Worm (Caenorhabditis elegans): Measurements from ENCODE around the gene Y46G5A.22.

Y46G5A.22 gene

DNA sequence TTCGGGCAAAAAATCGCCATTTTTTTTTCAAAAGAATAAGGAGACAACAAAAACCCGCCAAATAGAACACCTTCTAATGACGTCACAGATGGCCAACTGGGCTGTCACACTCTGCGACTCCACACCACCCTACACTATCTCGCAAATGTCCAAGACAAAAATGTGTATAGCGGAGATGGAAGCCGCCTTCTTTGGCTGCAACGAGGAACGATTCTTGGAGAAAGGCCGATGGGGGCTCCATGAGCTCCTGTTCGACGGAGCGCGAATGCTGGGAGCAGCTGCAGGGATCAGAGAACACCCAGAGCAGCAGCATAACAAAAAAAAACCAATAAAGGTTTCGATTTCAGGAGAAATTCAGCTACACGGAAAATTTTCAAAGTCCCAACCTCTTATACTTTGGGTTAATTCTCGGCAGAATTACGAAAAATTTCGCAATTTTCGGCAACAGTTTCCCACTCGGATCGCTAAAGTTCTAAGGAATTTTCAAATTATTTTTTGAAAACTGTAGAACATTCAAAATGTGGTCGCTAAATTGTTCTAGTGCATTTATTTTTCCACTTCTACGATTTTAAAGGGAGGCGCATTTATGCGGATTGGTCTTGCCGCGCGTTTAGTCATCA lies 12.5 kb downstream of the Y46G5A.22 start (continued):
- TF ChIP-seq vab-7 (GFP tag; IDR thresholded peaks at IDR 0.05) (peak; percentile 49; the same call in 1 of the 2 replicates), ama-1 (optimal IDR thresholded peaks at IDR 0.05) (no peak), F44E2.7 (GFP tag; IDR thresholded peaks at IDR 0.05) (no peak), dve-1 (tag; optimal IDR thresholded peaks at IDR 0.05; ENCODE audit: insufficient read depth) (peak; percentile 5), fkh-10 (GFP tag; optimal IDR thresholded peaks at IDR 0.05) (peak; percentile 42), jun-1 (tag; optimal IDR thresholded peaks at IDR 0.05) (no peak), ceh-82 (tag; optimal IDR thresholded peaks at IDR 0.05) (no peak), tra-1 (GFP tag; IDR thresholded peaks at IDR 0.05) (no peak), pha-4 (GFP tag; IDR thresholded peaks at IDR 0.05) (no peak; the same call in 1 of the 2 replicates), pha-4 (tag; optimal IDR thresholded peaks at IDR 0.05) (no peak), lin-13 (GFP tag; optimal IDR thresholded peaks at IDR 0.05) (no peak), rbr-2 (tag; optimal IDR thresholded peaks at IDR 0.05) (peak; percentile 53), dpl-1 (GFP tag; optimal IDR thresholded peaks at IDR 0.05) (peak; percentile 22), nhr-76 (tag; optimal IDR thresholded peaks at IDR 0.05) (no peak), lim-7 (GFP tag; IDR thresholded peaks at IDR 0.05) (no peak), unc-130 (GFP tag; optimal IDR thresholded peaks at IDR 0.05) (no peak), ces-1 (GFP tag; optimal IDR thresholded peaks at IDR 0.05) (no peak), dmd-9 (GFP tag; IDR thresholded peaks at IDR 0.05) (no peak), mes-2 (tag; optimal IDR thresholded peaks at IDR 0.05; ENCODE audit: poor library complexity, severe bottlenecking) (peak; percentile 45), pqm-1 (tag; optimal IDR thresholded peaks at IDR 0.05) (no peak), dmd-8 (GFP tag; IDR thresholded peaks at IDR 0.05) (no peak), ZK546.5 (tag; optimal IDR thresholded peaks at IDR 0.05) (no peak), attf-4 (tag; optimal IDR thresholded peaks at IDR 0.05) (no peak), F49E8.2 (tag; optimal IDR thresholded peaks at IDR 0.05; ENCODE audit: borderline replicate concordance) (no peak), hif-1 (tag; optimal IDR thresholded peaks at IDR 0.05) (no peak), lin-29 (GFP tag; IDR thresholded peaks at IDR 0.05) (no peak), lin-39 (tag; optimal IDR thresholded peaks at IDR 0.05) (no peak), unc-39 (tag; optimal IDR thresholded peaks at IDR 0.05) (no peak), daf-19 (GFP tag; conservative IDR thresholded peaks at IDR 0.05) (no peak), madf-5 (GFP tag; IDR thresholded peaks at IDR 0.05) (no peak), tag-97 (GFP tag; IDR thresholded peaks at IDR 0.05) (no peak), nhr-102 (tag; optimal IDR thresholded peaks at IDR 0.05) (no peak), daf-12 (tag; optimal IDR thresholded peaks at IDR 0.05) (no peak), lin-1 (GFP tag; IDR thresholded peaks at IDR 0.05) (no peak), Y105C5A.15 (GFP tag; IDR thresholded peaks at IDR 0.05) (no peak), R02D3.7 (tag; optimal IDR thresholded peaks at IDR 0.05) (no peak), mxl-2 (GFP tag; conservative IDR thresholded peaks at IDR 0.05) (no peak)

ce11 chrII:12805161-12805560 lies 13.2 kb downstream of the Y46G5A.22 start, which contains the start of the genes Y46G5A.18 and Y46G5A.47:
Gene Y46G5A.18 (minus strand): TSS chrII:12805261.
Gene Y46G5A.47 (minus strand): TSS chrII:12805306.
- no peak for TF ChIP-seq mdl-1 (tag; optimal IDR thresholded peaks at IDR 0.05)
- no peak for TF ChIP-seq zip-2 (tag; optimal IDR thresholded peaks at IDR 0.05)
- TF ChIP-seq madf-5 (GFP tag; IDR thresholded peaks at IDR 0.05), result no peak
- TF ChIP-seq fos-1 (tag; optimal IDR thresholded peaks at IDR 0.05), result no peak
- TF ChIP-seq ztf-7 (tag; optimal IDR thresholded peaks at IDR 0.05), result no peak
- no peak for TF ChIP-seq dmd-9 (GFP tag; IDR thresholded peaks at IDR 0.05)
- no peak for TF ChIP-seq D1046.2 (GFP tag; IDR thresholded peaks at IDR 0.05)
- TF ChIP-seq mdt-29 (GFP tag; IDR thresholded peaks at IDR 0.05), result no peak
- TF ChIP-seq hif-1 (tag; optimal IDR thresholded peaks at IDR 0.05), result no peak
- TF ChIP-seq T20F7.1 (GFP tag; optimal IDR thresholded peaks at IDR 0.05), result no peak
- TF ChIP-seq nhr-42 (GFP tag; IDR thresholded peaks at IDR 0.05), result no peak
- no peak for TF ChIP-seq lin-1 (GFP tag; IDR thresholded peaks at IDR 0.05)

Measured in whole organism, L4 larva.